Fruit fly (Drosophila melanogaster): ENCODE data around the gene CG32109.

Gene CG32109

DNA sequence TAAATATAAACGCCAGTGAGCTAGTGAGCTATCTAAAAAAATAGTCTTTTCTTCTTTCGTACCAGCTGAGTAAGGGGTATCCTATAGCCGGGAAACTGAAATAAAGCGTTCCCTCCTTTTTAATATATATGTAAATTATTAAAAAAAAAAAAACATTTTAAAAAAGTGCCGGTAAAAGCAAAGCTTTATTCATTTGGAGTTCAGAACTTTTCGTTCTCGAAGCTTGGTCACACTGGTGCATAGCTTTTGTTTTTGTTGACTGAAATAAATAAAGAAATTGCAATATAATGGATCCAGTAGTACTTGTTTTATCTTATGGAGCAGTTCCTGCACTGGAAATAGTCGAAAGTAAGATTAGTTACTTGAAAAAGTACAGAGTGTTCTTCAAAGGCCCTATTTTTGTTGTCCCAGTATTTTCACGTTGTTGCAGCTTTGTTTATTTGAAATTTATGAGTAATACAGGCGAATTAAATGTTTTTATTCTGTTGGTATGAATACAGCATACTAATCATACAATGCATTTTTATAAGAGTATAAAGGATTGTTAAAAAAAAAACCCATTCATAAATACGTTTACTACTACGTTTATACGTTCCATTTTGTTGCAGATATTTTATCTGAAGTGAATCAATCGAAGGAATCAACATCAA lies at the start of gene CG32109:
Gene CG32109 (plus strand): TSS at position 224 of the 650 bp plus-strand sequence.
- TF ChIP-seq CG1603 (tag; optimal IDR thresholded peaks at IDR 0.05) (no peak), run (tag; optimal IDR thresholded peaks at IDR 0.05) (no peak), Vsx1 (GFP tag; optimal IDR thresholded peaks at IDR 0.05) (no peak), NK7.1 (GFP tag; optimal IDR thresholded peaks at IDR 0.05) (no peak), Sry-δ (GFP tag; optimal IDR thresholded peaks at IDR 0.05) (no peak), stwl (tag; optimal IDR thresholded peaks at IDR 0.05) (no peak), Drgx (GFP tag; IDR thresholded peaks at IDR 0.05) (no peak), CG12155 (GFP tag; optimal IDR thresholded peaks at IDR 0.05) (no peak), pho (GFP tag; optimal IDR thresholded peaks at IDR 0.05) (no peak), cato (GFP tag; optimal IDR thresholded peaks at IDR 0.05; ENCODE audit: borderline replicate concordance) (no peak), cad (GFP tag; optimal IDR thresholded peaks at IDR 0.05) (no peak), pita (GFP tag; optimal IDR thresholded peaks at IDR 0.05) (no peak), cwo (GFP tag; optimal IDR thresholded peaks at IDR 0.05) (no peak), Poxn (GFP tag; IDR thresholded peaks at IDR 0.05) (no peak), gcm (GFP tag; optimal IDR thresholded peaks at IDR 0.05) (no peak), CG32772 (GFP tag; IDR thresholded peaks at IDR 0.05) (no peak), NFAT (GFP tag; IDR thresholded peaks at IDR 0.05) (no peak), CG1024 (GFP tag; IDR thresholded peaks at IDR 0.05) (no peak), Chrac-16 (GFP tag; optimal IDR thresholded peaks at IDR 0.05) (no peak), fu2 (GFP tag; optimal IDR thresholded peaks at IDR 0.05) (no peak), vvl (GFP tag; IDR thresholded peaks at IDR 0.05) (peak; percentile 22; the same call in 1 of the 2 replicates), CG11560 (tag; IDR thresholded peaks at IDR 0.05) (no peak), Atf6 (GFP tag; IDR thresholded peaks at IDR 0.05) (no peak), CG10654 (GFP tag; optimal IDR thresholded peaks at IDR 0.05) (no peak), CG43689 (GFP tag; IDR thresholded peaks at IDR 0.05) (no peak), Hand (GFP tag; optimal IDR thresholded peaks at IDR 0.05) (no peak), CG15479 (GFP tag; optimal IDR thresholded peaks at IDR 0.05) (no peak), Doc2 (GFP tag; IDR thresholded peaks at IDR 0.05) (no peak), Ets97D (GFP tag; optimal IDR thresholded peaks at IDR 0.05) (no peak), CG5180 (GFP tag; optimal IDR thresholded peaks at IDR 0.05) (no peak), Ada2b (GFP tag; IDR thresholded peaks at IDR 0.05) (no peak), yki (optimal IDR thresholded peaks at IDR 0.05) (no peak), p53 (GFP tag; optimal IDR thresholded peaks at IDR 0.05) (no peak), esg (GFP tag; conservative IDR thresholded peaks at IDR 0.05) (no peak), sna (GFP tag; IDR thresholded peaks at IDR 0.05; ENCODE audit: partially characterized antibody) (no peak), CG8944 (GFP tag; optimal IDR thresholded peaks at IDR 0.05) (no peak), klu (GFP tag; IDR thresholded peaks at IDR 0.05) (no peak), ERR (GFP tag; optimal IDR thresholded peaks at IDR 0.05) (no peak), Hr39 (optimal IDR thresholded peaks at IDR 0.05) (no peak), BEAF-32 (GFP tag; optimal IDR thresholded peaks at IDR 0.05) (no peak), E2f2 (GFP tag; IDR thresholded peaks at IDR 0.05) (peak; percentile 65), trh (GFP tag; optimal IDR thresholded peaks at IDR 0.05) (no peak), sob (GFP tag; IDR thresholded peaks at IDR 0.05) (no peak), CG2116 (GFP tag; optimal IDR thresholded peaks at IDR 0.05) (no peak), slp2 (GFP tag; optimal IDR thresholded peaks at IDR 0.05) (no peak), CG6791 (GFP tag; IDR thresholded peaks at IDR 0.05; ENCODE audit: partially characterized antibody) (no peak), CG7372 (GFP tag; IDR thresholded peaks at IDR 0.05) (no peak), CG2199 (GFP tag; IDR thresholded peaks at IDR 0.05) (no peak), Hmr (GFP tag; optimal IDR thresholded peaks at IDR 0.05) (no peak), gro (GFP tag; optimal IDR thresholded peaks at IDR 0.05) (no peak), emc (GFP tag; optimal IDR thresholded peaks at IDR 0.05) (no peak), Adf1 (GFP tag; IDR thresholded peaks at IDR 0.05) (no peak), lbe (GFP tag; optimal IDR thresholded peaks at IDR 0.05) (peak; percentile 51)
